Worm (Caenorhabditis elegans) whole organism, young adult: Measurements from ENCODE around the gene Y54F10AM.8.
"Not testable (repeated sequence)": the region's sequence is repeated elsewhere in the genome, so short reads cannot be mapped to it uniquely, and the experiment has no call there.

Source experiments
- B0261.1 ChIP-seq: sonication (generic microtip); optimal IDR thresholded peaks from 2 replicates; lab custom pipeline; 2016; ENCODE audit warnings: mild to moderate bottlenecking, missing genetic modification characterization, moderate library complexity, missing compliant biosample characterization
- D2030.7 ChIP-seq: fragments of 200-800 bp; sonication (Bioruptor generic); IDR thresholded peaks from 2 replicates; pipeline ENCODE4 v1.3.6; 2022; ENCODE audit warnings: missing genetic modification reagents, missing genetic modification characterization, missing compliant biosample characterization
- F33H1.4 ChIP-seq: fragments of 200-800 bp; sonication (Bioruptor generic); IDR thresholded peaks from 2 replicates; pipeline ENCODE4 v1.3.6; 2022; ENCODE audit warnings: missing genetic modification reagents, missing genetic modification characterization, missing compliant biosample characterization
- F39B2.1 ChIP-seq: fragments of 200-800 bp; sonication (Bioruptor generic); IDR thresholded peaks from 2 replicates; pipeline ENCODE4 v1.3.6; 2022; ENCODE audit warnings: missing genetic modification reagents, missing genetic modification characterization, missing compliant biosample characterization
- Y53F4B.3 ChIP-seq: fragments of 200-800 bp; sonication (Bioruptor generic); IDR thresholded peaks from 2 replicates; pipeline ENCODE4 v1.3.6; 2022; ENCODE audit warnings: missing genetic modification reagents, missing genetic modification characterization, missing compliant biosample characterization
- Y53G8AR.9 ChIP-seq: fragments of 200-800 bp; sonication (Bioruptor generic); conservative IDR thresholded peaks from 2 replicates; pipeline ENCODE4 v1.3.6; 2022; ENCODE audit warnings: missing genetic modification reagents, missing genetic modification characterization, missing compliant biosample characterization
- Y95B8A.8 ChIP-seq: fragments of 200-800 bp; sonication (Bioruptor generic); IDR thresholded peaks from 2 replicates; pipeline ENCODE4 v1.3.6; 2022; ENCODE audit warnings: missing genetic modification reagents, missing genetic modification characterization, missing compliant biosample characterization
- aptf-3 ChIP-seq: fragments of 200-800 bp; sonication (Bioruptor generic); IDR thresholded peaks from 2 replicates; pipeline ENCODE4 v1.3.6; 2022; ENCODE audit warnings: missing genetic modification characterization, missing compliant biosample characterization
- attf-3 ChIP-seq: fragments of 200-800 bp; sonication (Bioruptor generic); conservative IDR thresholded peaks from 2 replicates; pipeline ENCODE4 v1.3.6; 2022; ENCODE audit warnings: missing genetic modification reagents, missing genetic modification characterization, missing compliant biosample characterization
- attf-6 ChIP-seq: fragments of 200-800 bp; sonication (Bioruptor generic); IDR thresholded peaks from 2 replicates; pipeline ENCODE4 v1.3.6; 2022; ENCODE audit warnings: missing genetic modification reagents, missing genetic modification characterization, missing compliant biosample characterization
- bed-1 ChIP-seq: fragments of 200-800 bp; sonication (Bioruptor generic); IDR thresholded peaks from 2 replicates; pipeline ENCODE4 v1.3.6; 2022; ENCODE audit warnings: missing genetic modification reagents, missing genetic modification characterization, missing compliant biosample characterization
- cebp-2 ChIP-seq: fragments of 200-800 bp; sonication (Bioruptor generic); IDR thresholded peaks from 2 replicates; pipeline ENCODE4 v1.3.6; 2022; ENCODE audit warnings: missing genetic modification characterization, missing compliant biosample characterization
- ceh-100 ChIP-seq: fragments of 200-800 bp; sonication (Bioruptor generic); IDR thresholded peaks from 2 replicates; pipeline ENCODE4 v1.3.6; 2022; ENCODE audit warnings: missing genetic modification reagents, missing genetic modification characterization, missing compliant biosample characterization
- ceh-40 ChIP-seq: fragments of 200-800 bp; sonication (Bioruptor generic); IDR thresholded peaks from 2 replicates; pipeline ENCODE4 v1.3.6; 2022; ENCODE audit warnings: missing genetic modification characterization, missing compliant biosample characterization
- ceh-58 ChIP-seq: fragments of 200-800 bp; sonication (Bioruptor generic); IDR thresholded peaks from 2 replicates; pipeline ENCODE4 v1.3.6; 2022; ENCODE audit warnings: missing genetic modification characterization, missing compliant biosample characterization
- ceh-91 ChIP-seq: fragments of 200-800 bp; sonication (Bioruptor generic); IDR thresholded peaks from 2 replicates; pipeline ENCODE4 v1.3.6; 2022; ENCODE audit warnings: missing genetic modification reagents, missing genetic modification characterization, missing compliant biosample characterization
- egl-18 ChIP-seq: fragments of 200-800 bp; sonication (Bioruptor generic); IDR thresholded peaks from 2 replicates; pipeline ENCODE4 v1.3.6; 2022; ENCODE audit warnings: missing genetic modification reagents, missing genetic modification characterization, missing compliant biosample characterization
- egrh-3 ChIP-seq: fragments of 200-800 bp; sonication (Bioruptor generic); IDR thresholded peaks from 2 replicates; pipeline ENCODE4 v1.3.6; 2022; ENCODE audit warnings: missing genetic modification reagents, missing genetic modification characterization, missing compliant biosample characterization
- him-1 ChIP-seq: sonication (generic microtip); optimal IDR thresholded peaks from 2 replicates; lab custom pipeline; 2016; ENCODE audit warnings: missing genotype, missing genetic modification reagents, missing genetic modification characterization, missing compliant biosample characterization
- hmg-1.2 ChIP-seq: fragments of 200-800 bp; sonication (Bioruptor generic); IDR thresholded peaks from 2 replicates; pipeline ENCODE4 v1.3.6; 2022; ENCODE audit warnings: missing genetic modification reagents, missing genetic modification characterization, missing compliant biosample characterization
- hmg-20 ChIP-seq: fragments of 200-800 bp; sonication (Bioruptor generic); IDR thresholded peaks from 2 replicates; pipeline ENCODE4 v1.3.6; 2022; ENCODE audit warnings: missing genetic modification reagents, missing genetic modification characterization, missing compliant biosample characterization
- hsf-1 ChIP-seq: fragments of 200-800 bp; sonication (Bioruptor generic); IDR thresholded peaks from 2 replicates; pipeline ENCODE4 v1.3.6; 2022; ENCODE audit warnings: missing genetic modification reagents, missing genetic modification characterization, missing compliant biosample characterization
- lag-1 ChIP-seq: fragments of 200-800 bp; sonication (Bioruptor generic); IDR thresholded peaks from 2 replicates; pipeline ENCODE4 v1.3.6; 2022; ENCODE audit warnings: missing genetic modification reagents, missing genetic modification characterization, missing compliant biosample characterization
- let-526 ChIP-seq: fragments of 200-800 bp; sonication (Bioruptor generic); IDR thresholded peaks from 2 replicates; pipeline ENCODE4 v1.3.6; 2022; ENCODE audit warnings: missing genetic modification reagents, missing genetic modification characterization, missing compliant biosample characterization
- madf-3 ChIP-seq: fragments of 200-800 bp; sonication (Bioruptor generic); IDR thresholded peaks from 2 replicates; pipeline ENCODE4 v1.3.6; 2022; ENCODE audit warnings: missing genetic modification reagents, missing genetic modification characterization, missing compliant biosample characterization
- madf-6 ChIP-seq: fragments of 200-800 bp; sonication (Bioruptor generic); IDR thresholded peaks from 2 replicates; pipeline ENCODE4 v1.3.6; 2022; ENCODE audit warnings: missing genetic modification reagents, missing genetic modification characterization, missing compliant biosample characterization
- mcd-1 ChIP-seq: fragments of 200-800 bp; sonication (Bioruptor generic); IDR thresholded peaks from 2 replicates; pipeline ENCODE4 v1.3.6; 2022; ENCODE audit warnings: missing genetic modification reagents, missing genetic modification characterization, missing compliant biosample characterization
- nfya-2 ChIP-seq: fragments of 200-800 bp; sonication (Bioruptor generic); IDR thresholded peaks from 2 replicates; pipeline ENCODE4 v1.3.6; 2022; ENCODE audit warnings: missing genetic modification reagents, missing genetic modification characterization, missing compliant biosample characterization
- nfyb-1 ChIP-seq: fragments of 200-800 bp; sonication (Bioruptor generic); IDR thresholded peaks from 2 replicates; pipeline ENCODE4 v1.3.6; 2022; ENCODE audit warnings: missing genetic modification reagents, missing genetic modification characterization, missing compliant biosample characterization
- pbrm-1 ChIP-seq: fragments of 200-800 bp; sonication (Bioruptor generic); IDR thresholded peaks from 2 replicates; pipeline ENCODE4 v1.3.6; 2022; ENCODE audit warnings: missing genetic modification reagents, missing genetic modification characterization, missing compliant biosample characterization
- rpc-1 ChIP-seq, 2 experiments: fragments of 150-350 bp in 1 of 2; sonication (generic microtip) in 1 of 2; optimal IDR thresholded peaks; 2 replicates each; lab custom pipeline; 2014 to 2018; ENCODE audit warnings: missing biosample characterization in 1 of 2, missing genetic modification characterization in 1 of 2, missing genetic modification reagents in 1 of 2, missing genotype in 1 of 2
- sea-2 ChIP-seq: fragments of 200-800 bp; sonication (Bioruptor generic); IDR thresholded peaks from 2 replicates; pipeline ENCODE4 v1.3.6; 2022; ENCODE audit warnings: missing genetic modification characterization, missing compliant biosample characterization
- snpc-4 ChIP-seq, 5 experiments: fragments of 150-350 bp in 1 of 5; sonication (generic microtip) in 4 of 5; optimal IDR thresholded peaks; 2 replicates each; lab custom pipeline; 2014 to 2018; ENCODE audit warnings: missing genetic modification characterization in 5 of 5, missing biosample characterization in 3 of 5, antibody characterized with exemption in 2 of 5, mild to moderate bottlenecking in 2 of 5, missing compliant biosample characterization in 2 of 5, missing genotype in 2 of 5, moderate library complexity in 2 of 5, missing genetic modification reagents in 1 of 5
- tbp1 ChIP-seq: fragments of 200-800 bp; sonication (Bioruptor generic); optimal IDR thresholded peaks from 2 replicates; lab custom pipeline; 2018; ENCODE audit warnings: mild to moderate bottlenecking, missing genetic modification characterization, missing compliant biosample characterization
- ztf-28 ChIP-seq: fragments of 200-800 bp; sonication (Bioruptor generic); IDR thresholded peaks from 2 replicates; pipeline ENCODE4 v1.3.6; 2022; ENCODE audit warnings: missing genetic modification reagents, missing genetic modification characterization, missing compliant biosample characterization
- ztf-6 ChIP-seq: fragments of 200-800 bp; sonication (Bioruptor generic); IDR thresholded peaks from 2 replicates; pipeline ENCODE4 v1.3.6; 2022; ENCODE audit warnings: missing genetic modification reagents, missing genetic modification characterization, missing compliant biosample characterization

Y54F10AM.8 gene

DNA sequence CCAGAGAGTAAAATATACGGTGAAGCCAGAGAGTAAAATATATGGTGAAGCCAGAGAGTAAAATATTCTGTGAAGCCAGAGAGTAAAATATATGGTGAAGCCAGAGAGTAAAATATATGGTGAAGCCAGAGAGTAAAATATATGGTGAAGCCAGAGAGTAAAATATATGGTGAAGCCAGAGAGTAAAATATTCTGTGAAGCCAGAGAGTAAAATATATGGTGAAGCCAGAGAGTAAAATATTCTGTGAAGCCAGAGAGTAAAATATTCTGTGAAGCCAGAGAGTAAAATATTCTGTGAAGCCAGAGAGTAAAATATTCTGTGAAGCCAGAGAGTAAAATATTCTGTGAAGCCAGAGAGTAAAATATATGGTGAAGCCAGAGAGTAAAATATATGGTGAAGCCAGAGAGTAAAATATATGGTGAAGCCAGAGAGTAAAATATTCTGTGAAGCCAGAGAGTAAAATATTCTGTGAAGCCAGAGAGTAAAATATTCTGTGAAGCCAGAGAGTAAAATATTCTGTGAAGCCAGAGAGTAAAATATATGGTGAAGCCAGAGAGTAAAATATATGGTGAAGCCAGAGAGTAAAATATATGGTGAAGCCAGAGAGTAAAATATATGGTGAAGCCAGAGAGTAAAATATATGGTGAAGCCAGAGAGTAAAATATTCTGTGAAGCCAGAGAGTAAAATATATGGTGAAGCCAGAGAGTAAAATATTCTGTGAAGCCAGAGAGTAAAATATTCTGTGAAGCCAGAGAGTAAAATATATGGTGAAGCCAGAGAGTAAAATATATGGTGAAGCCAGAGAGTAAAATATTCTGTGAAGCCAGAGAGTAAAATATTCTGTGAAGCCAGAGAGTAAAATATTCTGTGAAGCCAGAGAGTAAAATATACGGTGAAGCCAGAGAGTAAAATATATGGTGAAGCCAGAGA, 10.2 kb downstream of the Y54F10AM.8 start:
- TF ChIP-seq F39B2.1 (GFP tag; lab: Robert Waterston, UW) (peak; percentile 93), let-526 (GFP tag; lab: Robert Waterston, UW) (peak; percentile 87; the same call in 1 of the 2 replicates), ceh-100 (GFP tag; lab: Robert Waterston, UW) (peak; percentile 38; the same call in 1 of the 2 replicates), ceh-58 (GFP tag; lab: Robert Waterston, UW) (peak; percentile 99), F33H1.4 (peak; percentile 40; the same call in 1 of the 2 replicates), egrh-3 (GFP tag; lab: Robert Waterston, UW) (peak; percentile 100), egl-18 (peak; percentile 74; the same call in 1 of the 2 replicates), sea-2 (peak; percentile 31; the same call in 1 of the 2 replicates), attf-6 (peak; percentile 81), hmg-1.2 (GFP tag; lab: Robert Waterston, UW) (peak; percentile 28; the same call in 1 of the 2 replicates), Y53F4B.3 (GFP tag; lab: Robert Waterston, UW) (peak; percentile 100), Y53G8AR.9 (GFP tag; lab: Robert Waterston, UW) (peak; percentile 71), nfya-2 (peak; percentile 90; the same call in 1 of the 2 replicates), cebp-2 (GFP tag; lab: Robert Waterston, UW) (peak; percentile 93), pbrm-1 (GFP tag; lab: Robert Waterston, UW) (peak; percentile 18; the same call in 1 of the 2 replicates), hmg-20 (GFP tag; lab: Robert Waterston, UW) (peak; percentile 75; the same call in 1 of the 2 replicates), hsf-1 (GFP tag; lab: Robert Waterston, UW) (peak; percentile 84), Y95B8A.8 (GFP tag; lab: Robert Waterston, UW) (peak; percentile 75; the same call in 1 of the 2 replicates), bed-1 (GFP tag; lab: Robert Waterston, UW) (peak; percentile 98), D2030.7 (GFP tag; lab: Robert Waterston, UW) (0 out of 2 replicates have a peak, but pooled peaks have one; percentile 21), attf-3 (GFP tag; lab: Robert Waterston, UW) (peak; percentile 62), ceh-40 (GFP tag; lab: Robert Waterston, UW) (0 out of 2 replicates have a peak, but pooled peaks have one; percentile 35), madf-3 (GFP tag; lab: Robert Waterston, UW) (peak; percentile 95), lag-1 (GFP tag; lab: Robert Waterston, UW) (peak; percentile 98; the same call in 1 of the 2 replicates), ztf-6 (GFP tag; lab: Robert Waterston, UW) (peak; percentile 87; the same call in 1 of the 2 replicates), ceh-91 (GFP tag; lab: Robert Waterston, UW) (peak; percentile 79)

DNA sequence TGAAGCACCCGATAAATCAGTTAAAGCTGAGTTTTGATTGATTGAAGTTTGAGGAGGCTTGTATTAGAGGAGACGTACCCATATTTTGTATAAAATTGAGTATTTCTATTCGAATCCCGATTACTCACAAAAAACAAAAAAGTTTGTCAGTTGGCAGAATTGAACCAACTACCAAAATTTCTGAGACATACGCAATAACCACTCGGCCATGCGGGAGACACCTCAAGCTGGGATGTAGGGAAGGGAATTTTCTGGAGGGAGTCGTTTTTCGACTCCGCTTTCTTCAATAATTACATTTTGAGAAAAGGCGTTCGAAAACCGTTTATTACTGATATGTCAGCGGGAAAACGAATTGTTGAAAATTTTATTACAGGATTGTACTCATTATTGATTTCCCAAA, 13.1 kb downstream of the Y54F10AM.8 start:
- TF ChIP-seq mcd-1, result peak; percentile 50; the same call in 1 of the 2 replicates
- peak; percentile 26 for TF ChIP-seq rpc-1 (optimal IDR thresholded peaks at IDR 0.05; lab: Kevin White, UChicago)
- peak; percentile 50 for TF ChIP-seq rpc-1 (tag; optimal IDR thresholded peaks at IDR 0.05; lab: Kevin White, UChicago)
- 0 out of 2 replicates have a peak, but pooled peaks have one; percentile 12 for TF ChIP-seq ztf-28 (GFP tag; lab: Robert Waterston, UW)
- TF ChIP-seq hmg-1.2 (GFP tag; lab: Robert Waterston, UW), result peak; percentile 48
- TF ChIP-seq let-526 (GFP tag; lab: Robert Waterston, UW), result peak; percentile 36; the same call in 1 of the 2 replicates
- TF ChIP-seq snpc-4 (GFP tag; optimal IDR thresholded peaks at IDR 0.05; lab: Kevin White, UChicago), result not testable (repeated sequence)
- peak in 1 of 4 experiments; percentile 15 for TF ChIP-seq snpc-4 (tag; optimal IDR thresholded peaks at IDR 0.05; lab: Kevin White, UChicago)
- peak; percentile 83 for TF ChIP-seq tbp1 (GFP tag; lab: Kevin White, UChicago)
- TF ChIP-seq madf-6 (GFP tag; lab: Robert Waterston, UW), result peak; percentile 53; the same call in 1 of the 2 replicates
- TF ChIP-seq D2030.7 (GFP tag; lab: Robert Waterston, UW), result peak; percentile 16; the same call in 1 of the 2 replicates
- TF ChIP-seq aptf-3 (GFP tag; lab: Robert Waterston, UW), result 0 out of 2 replicates have a peak, but pooled peaks have one; percentile 59
- 0 out of 2 replicates have a peak, but pooled peaks have one; percentile 39 for TF ChIP-seq hsf-1 (GFP tag; lab: Robert Waterston, UW)
- peak; percentile 18 for TF ChIP-seq him-1
- TF ChIP-seq B0261.1 (tag; lab: Kevin White, UChicago), result peak; percentile 55
- peak; percentile 63; the same call in 1 of the 2 replicates for TF ChIP-seq nfyb-1 (GFP tag; lab: Robert Waterston, UW)
- 0 out of 2 replicates have a peak, but pooled peaks have one; percentile 12 for TF ChIP-seq F33H1.4
- TF ChIP-seq, all 124 proteins: peak for 15; not testable (repeated sequence) for 109
